Fruit fly (Drosophila melanogaster) whole organism, embryonic: Measurements from ENCODE around the gene Cad99C.

ENCODE experiments used
- Abd-B ChIP-seq: fragments of 200-800 bp; sonication (Bioruptor generic); optimal IDR thresholded peaks from 2 replicates; lab custom pipeline; 2018; ENCODE audit warnings: missing biosample characterization, mild to moderate bottlenecking, missing genetic modification characterization, moderate library complexity
- BtbVII ChIP-seq: fragments of 200-800 bp; sonication (Bioruptor generic); optimal IDR thresholded peaks from 3 replicates; lab custom pipeline; 2017; ENCODE audit warnings: missing biosample characterization, mild to moderate bottlenecking, missing genetic modification characterization
- Bteb2 ChIP-seq: fragments of 200-800 bp; sonication (Bioruptor generic); optimal IDR thresholded peaks from 2 replicates; lab custom pipeline; 2016; ENCODE audit warnings: missing biosample characterization, missing genetic modification characterization
- CG10147 ChIP-seq: fragments of 200-800 bp; sonication (Bioruptor generic); optimal IDR thresholded peaks from 2 replicates; lab custom pipeline; 2019; ENCODE audit warnings: missing biosample characterization, mild to moderate bottlenecking, missing genetic modification characterization, moderate library complexity
- CG10267 ChIP-seq: fragments of 200-800 bp; sonication (Bioruptor generic); optimal IDR thresholded peaks from 2 replicates; lab custom pipeline; 2018; ENCODE audit warnings: missing biosample characterization, mild to moderate bottlenecking, missing genetic modification characterization, moderate library complexity
- CG10543 ChIP-seq: fragments of 200-800 bp; sonication (Bioruptor generic); optimal IDR thresholded peaks from 3 replicates; lab custom pipeline; 2017; ENCODE audit warnings: missing biosample characterization, mild to moderate bottlenecking, missing genetic modification characterization, moderate library complexity
- CG11093 ChIP-seq: fragments of 200-800 bp; sonication (Bioruptor generic); IDR thresholded peaks from 3 replicates; pipeline ENCODE4 v1.3.6; 2022; ENCODE audit warnings: missing biosample characterization, missing genetic modification characterization
- CG11696 ChIP-seq: fragments of 200-800 bp; sonication (Bioruptor generic); IDR thresholded peaks from 2 replicates; pipeline ENCODE4 v1.3.6; 2022; ENCODE audit warnings: missing biosample characterization, missing genetic modification characterization
- CG11723 ChIP-seq: fragments of 200-800 bp; sonication (Bioruptor generic); optimal IDR thresholded peaks from 2 replicates; lab custom pipeline; 2017; ENCODE audit warnings: missing biosample characterization, mild to moderate bottlenecking, missing genetic modification characterization
- CG12071 ChIP-seq: fragments of 200-800 bp; sonication (Bioruptor generic); optimal IDR thresholded peaks from 3 replicates; lab custom pipeline; 2018; ENCODE audit warnings: missing biosample characterization, mild to moderate bottlenecking, missing genetic modification characterization
- CG12155 ChIP-seq: fragments of 200-800 bp; sonication (Bioruptor generic); optimal IDR thresholded peaks from 3 replicates; lab custom pipeline; 2016; ENCODE audit warnings: missing biosample characterization, missing genetic modification characterization
- CG12299 ChIP-seq: fragments of 200-800 bp; sonication (Bioruptor generic); optimal IDR thresholded peaks from 2 replicates; lab custom pipeline; 2018; ENCODE audit warnings: missing biosample characterization, mild to moderate bottlenecking, missing genetic modification characterization
- CG13287 ChIP-seq: fragments of 200-800 bp; sonication (Bioruptor generic); IDR thresholded peaks from 2 replicates; pipeline ENCODE4 v1.3.6; 2022; ENCODE audit warnings: missing biosample characterization, missing genetic modification characterization; ENCODE audit not compliant: partially characterized antibody
- CG13424 ChIP-seq: fragments of 200-800 bp; sonication (Bioruptor generic); optimal IDR thresholded peaks from 2 replicates; lab custom pipeline; 2019; ENCODE audit warnings: missing biosample characterization, mild to moderate bottlenecking, missing genetic modification characterization, moderate library complexity
- CG15601 ChIP-seq: fragments of 200-800 bp; sonication (Bioruptor generic); optimal IDR thresholded peaks from 3 replicates; lab custom pipeline; 2019; ENCODE audit warnings: missing biosample characterization, mild to moderate bottlenecking, missing genetic modification characterization, moderate library complexity
- CG2116 ChIP-seq: fragments of 200-800 bp; sonication (Bioruptor generic); optimal IDR thresholded peaks from 3 replicates; lab custom pipeline; 2018; ENCODE audit warnings: missing biosample characterization, mild to moderate bottlenecking, missing genetic modification characterization
- CG2712 ChIP-seq: fragments of 200-800 bp; optimal IDR thresholded peaks from 3 replicates; lab custom pipeline; 2019; ENCODE audit warnings: missing biosample characterization, mild to moderate bottlenecking, missing genetic modification characterization, moderate library complexity
- CG2875 ChIP-seq: fragments of 200-800 bp; sonication (Bioruptor generic); optimal IDR thresholded peaks from 2 replicates; lab custom pipeline; 2017; ENCODE audit warnings: missing biosample characterization, mild to moderate bottlenecking, missing genetic modification characterization, missing genetic modification reagents
- CG32532 ChIP-seq: fragments of 200-800 bp; sonication (Bioruptor generic); IDR thresholded peaks from 2 replicates; pipeline ENCODE4 v1.3.6; 2022; ENCODE audit warnings: missing biosample characterization, missing genetic modification characterization
- CG34376 ChIP-seq: fragments of 200-800 bp; sonication (Bioruptor generic); optimal IDR thresholded peaks from 2 replicates; lab custom pipeline; 2018; ENCODE audit warnings: missing biosample characterization, mild to moderate bottlenecking, missing genetic modification characterization
- CG3995 ChIP-seq: fragments of 200-800 bp; sonication (Bioruptor generic); optimal IDR thresholded peaks from 3 replicates; lab custom pipeline; 2016; ENCODE audit warnings: missing biosample characterization, missing genetic modification characterization
- CG4617 ChIP-seq: fragments of 200-800 bp; sonication (Bioruptor generic); optimal IDR thresholded peaks from 3 replicates; lab custom pipeline; 2016; ENCODE audit warnings: missing biosample characterization, missing genetic modification characterization, borderline replicate concordance
- CG7745 ChIP-seq: fragments of 200-800 bp; sonication (Bioruptor generic); optimal IDR thresholded peaks from 2 replicates; lab custom pipeline; 2018; ENCODE audit warnings: missing biosample characterization, mild to moderate bottlenecking, missing genetic modification characterization, moderate library complexity
- CG8290 ChIP-seq, 3 experiments: fragments of 200-800 bp; sonication (Bioruptor generic); optimal IDR thresholded peaks; 2 replicates each; lab custom pipeline; 2016 to 2019; ENCODE audit warnings: missing biosample characterization in 3 of 3, missing genetic modification characterization in 3 of 3, mild to moderate bottlenecking in 2 of 3, moderate library complexity in 1 of 3
- CG9727 ChIP-seq: fragments of 200-800 bp; sonication (Bioruptor generic); optimal IDR thresholded peaks from 3 replicates; lab custom pipeline; 2017; ENCODE audit warnings: missing biosample characterization, mild to moderate bottlenecking, missing genetic modification characterization
- CG9797 ChIP-seq: fragments of 200-800 bp; sonication (Bioruptor generic); optimal IDR thresholded peaks from 3 replicates; lab custom pipeline; 2018; ENCODE audit warnings: missing biosample characterization, mild to moderate bottlenecking, missing genetic modification characterization
- Dip2 ChIP-seq: fragments of 200-800 bp; sonication (Bioruptor generic); IDR thresholded peaks from 2 replicates; pipeline ENCODE4 v1.3.6; 2022; ENCODE audit warnings: missing biosample characterization, missing genetic modification characterization
- HLH54F ChIP-seq: fragments of 200-800 bp; sonication (Bioruptor generic); optimal IDR thresholded peaks from 3 replicates; lab custom pipeline; 2016; ENCODE audit warnings: missing biosample characterization, missing genetic modification characterization
- Kr ChIP-seq: fragments of 200-800 bp; sonication (Bioruptor generic); optimal IDR thresholded peaks from 2 replicates; lab custom pipeline; 2017; ENCODE audit warnings: missing biosample characterization, mild to moderate bottlenecking, missing genetic modification characterization
- MESR4 ChIP-seq: fragments of 200-800 bp; sonication (Bioruptor generic); optimal IDR thresholded peaks from 2 replicates; lab custom pipeline; 2018; ENCODE audit warnings: missing biosample characterization, mild to moderate bottlenecking, missing genetic modification characterization, moderate library complexity
- Mad ChIP-seq: fragments of 200-800 bp; sonication (Bioruptor generic); optimal IDR thresholded peaks from 2 replicates; lab custom pipeline; 2016; ENCODE audit warnings: missing biosample characterization, missing genetic modification characterization
- NC2β ChIP-seq: fragments of 200-800 bp; sonication (Bioruptor generic); optimal IDR thresholded peaks from 2 replicates; lab custom pipeline; 2016; ENCODE audit warnings: missing biosample characterization, missing genetic modification characterization
- Pdp1 ChIP-seq, 2 experiments: fragments of 200-800 bp; sonication (Bioruptor generic); optimal IDR thresholded peaks; 3 replicates each; lab custom pipeline; 2016; ENCODE audit warnings: missing biosample characterization in 2 of 2, missing genetic modification characterization in 2 of 2, mild to moderate bottlenecking in 1 of 2, moderate library complexity in 1 of 2
- Poxn ChIP-seq: fragments of 200-800 bp; sonication (Bioruptor generic); IDR thresholded peaks from 2 replicates; pipeline ENCODE4 v1.3.6; 2022; ENCODE audit warnings: missing biosample characterization, missing genetic modification characterization
- Xrp1 ChIP-seq: fragments of 200-800 bp; sonication (Bioruptor generic); IDR thresholded peaks from 2 replicates; pipeline ENCODE4 v1.3.6; 2022; ENCODE audit warnings: missing biosample characterization, missing genetic modification characterization
- bigmax ChIP-seq: fragments of 200-800 bp; sonication (Bioruptor generic); optimal IDR thresholded peaks from 2 replicates; lab custom pipeline; 2018; ENCODE audit warnings: missing biosample characterization, mild to moderate bottlenecking, missing genetic modification characterization
- caup ChIP-seq: fragments of 200-800 bp; sonication (Bioruptor generic); optimal IDR thresholded peaks from 3 replicates; lab custom pipeline; 2017; ENCODE audit warnings: missing biosample characterization, mild to moderate bottlenecking, missing genetic modification characterization, moderate library complexity; ENCODE audit not compliant: severe bottlenecking
- crol ChIP-seq: fragments of 200-800 bp; sonication (Bioruptor generic); IDR thresholded peaks from 2 replicates; pipeline ENCODE4 v1.3.6; 2022; ENCODE audit warnings: missing biosample characterization, missing genetic modification characterization
- dm ChIP-seq: fragments of 200-800 bp; sonication (Bioruptor generic); optimal IDR thresholded peaks from 3 replicates; lab custom pipeline; 2016; ENCODE audit warnings: missing biosample characterization, missing genetic modification characterization
- dysf ChIP-seq: fragments of 200-800 bp; sonication (Bioruptor generic); IDR thresholded peaks from 3 replicates; pipeline ENCODE4 v1.3.6; 2022; ENCODE audit warnings: missing biosample characterization, missing genetic modification characterization
- gcm ChIP-seq: fragments of 200-800 bp; sonication (Bioruptor generic); optimal IDR thresholded peaks from 2 replicates; lab custom pipeline; 2019; ENCODE audit warnings: missing biosample characterization, mild to moderate bottlenecking, missing genetic modification characterization, moderate library complexity
- grau ChIP-seq: fragments of 200-800 bp; optimal IDR thresholded peaks from 3 replicates; lab custom pipeline; 2019; ENCODE audit warnings: missing biosample characterization, mild to moderate bottlenecking, missing genetic modification characterization, moderate library complexity
- gsb-n ChIP-seq: fragments of 200-800 bp; sonication (Bioruptor generic); optimal IDR thresholded peaks from 3 replicates; lab custom pipeline; 2018; ENCODE audit warnings: missing biosample characterization, mild to moderate bottlenecking, missing genetic modification characterization
- lbe ChIP-seq: fragments of 200-800 bp; sonication (Bioruptor generic); optimal IDR thresholded peaks from 2 replicates; lab custom pipeline; 2016; ENCODE audit warnings: missing biosample characterization, mild to moderate bottlenecking, missing genetic modification characterization
- mirr ChIP-seq: fragments of 200-800 bp; sonication (Bioruptor generic); optimal IDR thresholded peaks from 3 replicates; lab custom pipeline; 2018; ENCODE audit warnings: missing biosample characterization, mild to moderate bottlenecking, missing genetic modification characterization
- nmo ChIP-seq: fragments of 200-800 bp; sonication (Bioruptor generic); optimal IDR thresholded peaks from 2 replicates; lab custom pipeline; 2018; ENCODE audit warnings: missing biosample characterization, mild to moderate bottlenecking, missing genetic modification characterization, moderate library complexity
- org-1 ChIP-seq: fragments of 200-800 bp; sonication (Bioruptor generic); optimal IDR thresholded peaks from 2 replicates; lab custom pipeline; 2017; ENCODE audit warnings: missing biosample characterization, missing genetic modification characterization
- so ChIP-seq: fragments of 200-800 bp; sonication (Bioruptor generic); IDR thresholded peaks from 3 replicates; pipeline ENCODE4 v1.3.6; 2022; ENCODE audit warnings: missing biosample characterization, missing genetic modification characterization
- wor ChIP-seq: fragments of 200-800 bp; sonication (Bioruptor generic); IDR thresholded peaks from 2 replicates; pipeline ENCODE4 v1.3.6; 2022; ENCODE audit warnings: missing biosample characterization, missing genetic modification characterization
- zf30C ChIP-seq: fragments of 200-800 bp; sonication (Bioruptor generic); optimal IDR thresholded peaks from 3 replicates; lab custom pipeline; 2018; ENCODE audit warnings: missing biosample characterization, mild to moderate bottlenecking, missing genetic modification characterization

Gene Cad99C

dm6 chr3R:29859763-29860162 is 18.3 kb downstream of the Cad99C start (continued):
- TF ChIP-seq CG2875 (GFP tag; lab: Kevin White, UChicago) (no peak), CG8290 (GFP tag; optimal IDR thresholded peaks at IDR 0.05; lab: Kevin White, UChicago) (no peak), CG8290 (tag; optimal IDR thresholded peaks at IDR 0.05; lab: Kevin White, UChicago) (no peak), CG13287 (GFP tag; lab: Robert Waterston, UW) (peak; percentile 69), caup (GFP tag; lab: Kevin White, UChicago) (peak; percentile 61), CG15601 (peak; percentile 44), CG10543 (GFP tag; lab: Kevin White, UChicago) (peak; percentile 42), CG11696 (GFP tag; lab: Robert Waterston, UW) (0 out of 2 replicates have a peak, but pooled peaks have one; percentile 25), NC2β (GFP tag; lab: Kevin White, UChicago) (peak; percentile 7), HLH54F (GFP tag; lab: Kevin White, UChicago) (peak; percentile 21), Dip2 (no peak), CG2712 (tag; lab: Kevin White, UChicago) (peak; percentile 56), dm (no peak), CG13424 (tag; lab: Kevin White, UChicago) (peak; percentile 50), CG7745 (no peak), Pdp1 (GFP tag; optimal IDR thresholded peaks at IDR 0.05; lab: Kevin White, UChicago) (peak in 1 of 2 experiments; percentile 54), CG10267 (tag; lab: Kevin White, UChicago) (peak; percentile 33), CG12299 (tag; lab: Kevin White, UChicago) (no peak), zf30C (GFP tag; lab: Kevin White, UChicago) (no peak), gsb-n (tag; lab: Kevin White, UChicago) (no peak), CG4617 (GFP tag; lab: Kevin White, UChicago) (peak; percentile 23), so (no peak), gcm (peak; percentile 38), grau (tag; lab: Kevin White, UChicago) (peak; percentile 95), crol (GFP tag; lab: Robert Waterston, UW) (no peak), Abd-B (GFP tag; lab: Kevin White, UChicago) (no peak), CG9727 (GFP tag; lab: Kevin White, UChicago) (peak; percentile 3), wor (no peak), CG11723 (no peak), CG3995 (GFP tag; lab: Kevin White, UChicago) (no peak), mirr (GFP tag; lab: Kevin White, UChicago) (peak; percentile 75), CG2116 (peak; percentile 54), CG32532 (peak; percentile 69), dysf (GFP tag; lab: Robert Waterston, UW) (peak; percentile 63; the same call in 2 of the 3 replicates), bigmax (GFP tag; lab: Kevin White, UChicago) (peak; percentile 81), CG9797 (peak; percentile 65), org-1 (GFP tag; lab: Kevin White, UChicago) (no peak), Poxn (no peak), CG12155 (GFP tag; lab: Kevin White, UChicago) (peak; percentile 40), Mad (GFP tag; lab: Kevin White, UChicago) (peak; percentile 16), MESR4 (GFP tag; lab: Kevin White, UChicago) (peak; percentile 63), CG12071 (GFP tag; lab: Kevin White, UChicago) (peak; percentile 30), CG10147 (peak; percentile 40), BtbVII (peak; percentile 45), lbe (GFP tag; lab: Kevin White, UChicago) (peak; percentile 45), nmo (peak; percentile 40), Xrp1 (GFP tag; lab: Robert Waterston, UW) (peak; percentile 32; the same call in 1 of the 2 replicates), CG11093 (no peak), Kr (GFP tag; lab: Kevin White, UChicago) (no peak), CG34376 (GFP tag; lab: Kevin White, UChicago) (peak; percentile 64), Bteb2 (GFP tag; lab: Kevin White, UChicago) (peak; percentile 17)
